Fruit fly (Drosophila melanogaster): ENCODE data around the gene SA2.

DNA sequence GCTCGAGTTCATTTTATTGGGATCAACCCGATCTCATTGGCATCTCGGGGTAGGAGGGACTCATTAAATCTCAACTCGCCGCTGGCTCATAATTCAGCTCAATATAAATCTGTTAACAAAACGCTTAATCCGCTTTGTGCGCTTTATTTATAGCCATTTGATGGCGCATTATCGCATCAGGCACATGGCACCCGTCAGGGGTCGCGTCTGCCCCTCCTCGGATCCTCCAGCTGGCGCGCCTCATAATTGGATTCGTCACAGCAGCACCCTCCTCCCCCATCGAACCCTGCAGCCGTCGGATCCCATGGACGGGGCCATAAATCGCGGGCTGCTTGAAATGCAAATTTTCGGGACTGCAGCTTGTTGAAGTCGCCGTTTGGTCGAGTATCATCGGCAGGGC is 47.3 kb downstream of the SA2 start:
- TF ChIP-seq repo (GFP tag; optimal IDR thresholded peaks at IDR 0.05) (no peak), chn (GFP tag; optimal IDR thresholded peaks at IDR 0.05) (no peak), Bdp1 (GFP tag; optimal IDR thresholded peaks at IDR 0.05) (no peak), prd (optimal IDR thresholded peaks at IDR 0.05) (no peak), prd (GFP tag; IDR thresholded peaks at IDR 0.05) (no peak), CG1602 (GFP tag; optimal IDR thresholded peaks at IDR 0.05) (no peak)
